Fruit fly (Drosophila melanogaster) whole organism, embryonic: ENCODE data around the gene ebd2.

ENCODE experiments used
- Ada2b ChIP-seq: fragments of 200-800 bp; sonication (Bioruptor generic); IDR thresholded peaks from 2 replicates; pipeline ENCODE4 v1.3.6; 2022; ENCODE audit warnings: missing biosample characterization, missing genetic modification characterization
- BEAF-32 ChIP-seq: fragments of 200-800 bp; sonication (Bioruptor generic); optimal IDR thresholded peaks from 3 replicates; lab custom pipeline; 2017; ENCODE audit warnings: missing biosample characterization, missing genetic modification characterization, mild to moderate bottlenecking, moderate library complexity, missing genetic modification reagents
- BtbVII ChIP-seq: fragments of 200-800 bp; sonication (Bioruptor generic); optimal IDR thresholded peaks from 3 replicates; lab custom pipeline; 2017; ENCODE audit warnings: missing biosample characterization, mild to moderate bottlenecking, missing genetic modification characterization
- CG10565 ChIP-seq: fragments of 200-800 bp; sonication (Bioruptor generic); optimal IDR thresholded peaks from 3 replicates; lab custom pipeline; 2016; ENCODE audit warnings: missing biosample characterization, mild to moderate bottlenecking, missing genetic modification characterization
- CG10959 ChIP-seq: fragments of 200-800 bp; sonication (Bioruptor generic); IDR thresholded peaks from 2 replicates; pipeline ENCODE4 v1.3.6; 2022; ENCODE audit warnings: missing biosample characterization, missing genetic modification characterization
- CG11247 ChIP-seq: fragments of 200-800 bp; sonication (Bioruptor generic); IDR thresholded peaks from 2 replicates; pipeline ENCODE4 v1.3.6; 2022; ENCODE audit warnings: missing biosample characterization, missing genetic modification characterization
- CG11504 ChIP-seq: fragments of 200-800 bp; sonication (Bioruptor generic); optimal IDR thresholded peaks from 3 replicates; lab custom pipeline; 2019; ENCODE audit warnings: missing biosample characterization, mild to moderate bottlenecking, missing genetic modification characterization, moderate library complexity
- CG12071 ChIP-seq: fragments of 200-800 bp; sonication (Bioruptor generic); optimal IDR thresholded peaks from 3 replicates; lab custom pipeline; 2018; ENCODE audit warnings: missing biosample characterization, mild to moderate bottlenecking, missing genetic modification characterization
- CG13123 ChIP-seq: fragments of 200-800 bp; sonication (Bioruptor generic); optimal IDR thresholded peaks from 2 replicates; lab custom pipeline; 2016; ENCODE audit warnings: missing biosample characterization, missing genetic modification characterization
- CG14050 ChIP-seq: fragments of 200-800 bp; sonication (Bioruptor generic); IDR thresholded peaks from 3 replicates; pipeline ENCODE4 v1.3.6; 2022; ENCODE audit warnings: missing biosample characterization, missing genetic modification characterization
- CG14441 ChIP-seq: fragments of 200-800 bp; sonication (Bioruptor generic); IDR thresholded peaks from 2 replicates; pipeline ENCODE4 v1.3.6; 2022; ENCODE audit warnings: missing biosample characterization, missing genetic modification characterization
- CG15479 ChIP-seq: fragments of 200-800 bp; sonication (Bioruptor generic); optimal IDR thresholded peaks from 3 replicates; lab custom pipeline; 2019; ENCODE audit warnings: missing biosample characterization, mild to moderate bottlenecking, missing genetic modification characterization, moderate library complexity
- CG16779 ChIP-seq: fragments of 200-800 bp; sonication (Bioruptor generic); IDR thresholded peaks from 2 replicates; pipeline ENCODE4 v1.3.6; 2022; ENCODE audit warnings: missing biosample characterization, missing genetic modification characterization
- CG17385 ChIP-seq: fragments of 200-800 bp; sonication (Bioruptor generic); optimal IDR thresholded peaks from 3 replicates; lab custom pipeline; 2018; ENCODE audit warnings: missing biosample characterization, mild to moderate bottlenecking, missing genetic modification characterization
- CG2120 ChIP-seq: fragments of 200-800 bp; sonication (Bioruptor generic); optimal IDR thresholded peaks from 3 replicates; lab custom pipeline; 2016; ENCODE audit warnings: missing biosample characterization, missing genetic modification characterization
- CG2129 ChIP-seq: fragments of 200-800 bp; sonication (Bioruptor generic); IDR thresholded peaks from 2 replicates; pipeline ENCODE4 v1.3.6; 2022; ENCODE audit warnings: missing biosample characterization, missing genetic modification characterization; ENCODE audit not compliant: partially characterized antibody
- CG2202 ChIP-seq: fragments of 200-800 bp; sonication (Bioruptor generic); optimal IDR thresholded peaks from 2 replicates; lab custom pipeline; 2018; ENCODE audit warnings: missing biosample characterization, mild to moderate bottlenecking, missing genetic modification characterization
- CG2678 ChIP-seq: fragments of 200-800 bp; sonication (Bioruptor generic); optimal IDR thresholded peaks from 3 replicates; lab custom pipeline; 2019; ENCODE audit warnings: missing biosample characterization, mild to moderate bottlenecking, missing genetic modification characterization, moderate library complexity
- CG2712 ChIP-seq: fragments of 200-800 bp; optimal IDR thresholded peaks from 3 replicates; lab custom pipeline; 2019; ENCODE audit warnings: missing biosample characterization, mild to moderate bottlenecking, missing genetic modification characterization, moderate library complexity
- CG30020 ChIP-seq: fragments of 200-800 bp; optimal IDR thresholded peaks from 2 replicates; lab custom pipeline; 2019; ENCODE audit warnings: missing biosample characterization, mild to moderate bottlenecking, missing genetic modification characterization, moderate library complexity
- CG30431 ChIP-seq: fragments of 200-800 bp; sonication (Bioruptor generic); optimal IDR thresholded peaks from 2 replicates; lab custom pipeline; 2017; ENCODE audit warnings: missing biosample characterization, missing genetic modification characterization
- CG31224 ChIP-seq: fragments of 200-800 bp; sonication (Bioruptor generic); IDR thresholded peaks from 2 replicates; pipeline ENCODE4 v1.3.6; 2022; ENCODE audit warnings: missing biosample characterization, missing genetic modification characterization
- CG32767 ChIP-seq: fragments of 200-800 bp; sonication (Bioruptor generic); IDR thresholded peaks from 2 replicates; pipeline ENCODE4 v1.3.6; 2022; ENCODE audit warnings: missing biosample characterization, missing genetic modification characterization
- CG6689 ChIP-seq: fragments of 200-800 bp; sonication (Bioruptor generic); IDR thresholded peaks from 2 replicates; pipeline ENCODE4 v1.3.6; 2022; ENCODE audit warnings: missing biosample characterization, missing genetic modification characterization
- CG7745 ChIP-seq: fragments of 200-800 bp; sonication (Bioruptor generic); optimal IDR thresholded peaks from 2 replicates; lab custom pipeline; 2018; ENCODE audit warnings: missing biosample characterization, mild to moderate bottlenecking, missing genetic modification characterization, moderate library complexity
- CG7987 ChIP-seq: fragments of 200-800 bp; sonication (Bioruptor generic); optimal IDR thresholded peaks from 2 replicates; lab custom pipeline; 2018; ENCODE audit warnings: missing biosample characterization, mild to moderate bottlenecking, missing genetic modification characterization, moderate library complexity
- CG9437 ChIP-seq: fragments of 200-800 bp; sonication (Bioruptor generic); optimal IDR thresholded peaks from 2 replicates; lab custom pipeline; 2018; ENCODE audit warnings: missing biosample characterization, mild to moderate bottlenecking, missing genetic modification characterization
- CG9817 ChIP-seq: fragments of 200-800 bp; sonication (Bioruptor generic); optimal IDR thresholded peaks from 2 replicates; lab custom pipeline; 2018; ENCODE audit warnings: missing biosample characterization, mild to moderate bottlenecking, missing genetic modification characterization, moderate library complexity
- Dad ChIP-seq: fragments of 200-800 bp; sonication (Bioruptor generic); optimal IDR thresholded peaks from 3 replicates; lab custom pipeline; 2016; ENCODE audit warnings: missing biosample characterization, missing genetic modification characterization
- Gsc ChIP-seq: fragments of 200-800 bp; sonication (Bioruptor generic); IDR thresholded peaks from 2 replicates; pipeline ENCODE4 v1.3.6; 2022; ENCODE audit warnings: missing biosample characterization, missing genetic modification characterization
- HLH54F ChIP-seq: fragments of 200-800 bp; sonication (Bioruptor generic); optimal IDR thresholded peaks from 3 replicates; lab custom pipeline; 2016; ENCODE audit warnings: missing biosample characterization, missing genetic modification characterization
- Hand ChIP-seq: fragments of 200-800 bp; sonication (Bioruptor generic); optimal IDR thresholded peaks from 2 replicates; lab custom pipeline; 2017; ENCODE audit warnings: mild to moderate bottlenecking, missing biosample characterization, missing genetic modification reagents, missing genetic modification characterization
- MTF-1 ChIP-seq: fragments of 200-800 bp; sonication (Bioruptor generic); optimal IDR thresholded peaks from 2 replicates; lab custom pipeline; 2018; ENCODE audit warnings: missing biosample characterization, mild to moderate bottlenecking, missing genetic modification characterization, borderline replicate concordance
- Myb ChIP-seq: fragments of 200-800 bp; sonication (Bioruptor generic); optimal IDR thresholded peaks from 2 replicates; lab custom pipeline; 2016; ENCODE audit warnings: missing biosample characterization, missing genetic modification characterization
- Oaz ChIP-seq: fragments of 200-800 bp; sonication (Bioruptor generic); IDR thresholded peaks from 2 replicates; pipeline ENCODE4 v1.3.6; 2022; ENCODE audit warnings: missing biosample characterization, missing genetic modification characterization
- Pdp1 ChIP-seq, 2 experiments: fragments of 200-800 bp; sonication (Bioruptor generic); optimal IDR thresholded peaks; 3 replicates each; lab custom pipeline; 2016; ENCODE audit warnings: missing biosample characterization in 2 of 2, missing genetic modification characterization in 2 of 2, mild to moderate bottlenecking in 1 of 2, moderate library complexity in 1 of 2
- al ChIP-seq: fragments of 200-800 bp; sonication (Bioruptor generic); IDR thresholded peaks from 2 replicates; pipeline ENCODE4 v1.3.6; 2022; ENCODE audit warnings: missing biosample characterization, missing genetic modification characterization
- az2 ChIP-seq: fragments of 200-800 bp; sonication (Bioruptor generic); optimal IDR thresholded peaks from 3 replicates; lab custom pipeline; 2016; ENCODE audit warnings: missing biosample characterization, missing genetic modification characterization
- bbx ChIP-seq: fragments of 200-800 bp; sonication (Bioruptor generic); IDR thresholded peaks from 2 replicates; pipeline ENCODE4 v1.3.6; 2022; ENCODE audit warnings: missing biosample characterization, missing genetic modification characterization; ENCODE audit not compliant: partially characterized antibody
- ind ChIP-seq: fragments of 200-800 bp; sonication (Bioruptor generic); optimal IDR thresholded peaks from 3 replicates; lab custom pipeline; 2016; ENCODE audit warnings: missing biosample characterization, missing genetic modification characterization
- kah ChIP-seq: fragments of 200-800 bp; sonication (Bioruptor generic); optimal IDR thresholded peaks from 2 replicates; lab custom pipeline; 2018; ENCODE audit warnings: missing biosample characterization, mild to moderate bottlenecking, missing genetic modification characterization
- kay ChIP-seq: fragments of 200-800 bp; sonication (Bioruptor generic); optimal IDR thresholded peaks from 2 replicates; lab custom pipeline; 2016; ENCODE audit warnings: missing biosample characterization, missing genetic modification characterization
- nau ChIP-seq: fragments of 200-800 bp; sonication (Bioruptor generic); optimal IDR thresholded peaks from 3 replicates; lab custom pipeline; 2017; ENCODE audit warnings: missing biosample characterization, mild to moderate bottlenecking, missing genetic modification characterization, missing genetic modification reagents
- pita ChIP-seq: fragments of 200-800 bp; sonication (Bioruptor generic); optimal IDR thresholded peaks from 2 replicates; lab custom pipeline; 2017; ENCODE audit warnings: missing biosample characterization, mild to moderate bottlenecking, missing genetic modification characterization
- rib ChIP-seq: fragments of 200-800 bp; sonication (Bioruptor generic); IDR thresholded peaks from 2 replicates; pipeline ENCODE4 v1.3.6; 2022; ENCODE audit warnings: missing biosample characterization, missing genetic modification characterization
- sna ChIP-seq: fragments of 200-800 bp; sonication (Bioruptor generic); IDR thresholded peaks from 2 replicates; pipeline ENCODE4 v1.3.6; 2022; ENCODE audit warnings: missing biosample characterization, missing genetic modification characterization; ENCODE audit not compliant: partially characterized antibody
- so ChIP-seq: fragments of 200-800 bp; sonication (Bioruptor generic); IDR thresholded peaks from 3 replicates; pipeline ENCODE4 v1.3.6; 2022; ENCODE audit warnings: missing biosample characterization, missing genetic modification characterization
- sqz ChIP-seq: fragments of 200-800 bp; sonication (Bioruptor generic); optimal IDR thresholded peaks from 3 replicates; lab custom pipeline; 2018; ENCODE audit warnings: missing biosample characterization, mild to moderate bottlenecking, missing genetic modification characterization
- sr ChIP-seq: fragments of 200-800 bp; sonication (Bioruptor generic); IDR thresholded peaks from 3 replicates; pipeline ENCODE4 v1.3.6; 2022; ENCODE audit warnings: missing biosample characterization, missing genetic modification characterization
- tio ChIP-seq: fragments of 200-800 bp; sonication (Bioruptor generic); optimal IDR thresholded peaks from 2 replicates; lab custom pipeline; 2017; ENCODE audit warnings: missing biosample characterization, missing genetic modification characterization, inconsistent platforms

ebd2 gene

dm6 chr3L:21321807-21322503 lies 27.1 kb downstream of the ebd2 start (continued):
- TF ChIP-seq tio (GFP tag; lab: Kevin White, UChicago) (no peak), kay (GFP tag; lab: Kevin White, UChicago) (no peak), CG16779 (GFP tag; lab: Robert Waterston, UW) (no peak), CG15479 (GFP tag; lab: Kevin White, UChicago) (no peak), CG32767 (GFP tag; lab: Robert Waterston, UW) (no peak), Oaz (GFP tag; lab: Robert Waterston, UW) (no peak), CG6689 (GFP tag; lab: Robert Waterston, UW) (no peak), CG13123 (no peak), sr (no peak), ind (GFP tag; lab: Kevin White, UChicago) (peak; percentile 11), CG10565 (GFP tag; lab: Kevin White, UChicago) (no peak), CG9817 (tag; lab: Kevin White, UChicago) (no peak), CG12071 (GFP tag; lab: Kevin White, UChicago) (no peak), CG9437 (GFP tag; lab: Kevin White, UChicago) (no peak), CG30020 (tag; lab: Kevin White, UChicago) (no peak), CG31224 (GFP tag; lab: Robert Waterston, UW) (no peak), CG2120 (GFP tag; lab: Kevin White, UChicago) (peak; percentile 68), rib (no peak), Dad (GFP tag; lab: Kevin White, UChicago) (no peak), Gsc (GFP tag; lab: Robert Waterston, UW) (no peak), sna (GFP tag; lab: Robert Waterston, UW) (no peak), CG7987 (GFP tag; lab: Kevin White, UChicago) (no peak), BtbVII (GFP tag; lab: Kevin White, UChicago) (peak; percentile 33), kah (GFP tag; lab: Kevin White, UChicago) (no peak), HLH54F (GFP tag; lab: Kevin White, UChicago) (peak; percentile 7), CG11247 (GFP tag; lab: Robert Waterston, UW) (no peak), CG30431 (GFP tag; lab: Kevin White, UChicago) (no peak), CG11504 (tag; lab: Kevin White, UChicago) (peak; percentile 54), CG2712 (no peak), CG2129 (GFP tag; lab: Robert Waterston, UW) (no peak), Pdp1 (GFP tag; optimal IDR thresholded peaks at IDR 0.05; lab: Kevin White, UChicago) (no peak), pita (GFP tag; lab: Kevin White, UChicago) (no peak), MTF-1 (GFP tag; lab: Kevin White, UChicago) (no peak), CG7745 (tag; lab: Kevin White, UChicago) (no peak), nau (GFP tag; lab: Kevin White, UChicago) (no peak), CG14441 (no peak), bbx (GFP tag; lab: Robert Waterston, UW) (no peak), az2 (GFP tag; lab: Kevin White, UChicago) (no peak), Ada2b (GFP tag; lab: Robert Waterston, UW) (no peak), Hand (peak; percentile 78), Myb (GFP tag; lab: Kevin White, UChicago) (no peak), CG2678 (tag; lab: Kevin White, UChicago) (peak; percentile 79), so (GFP tag; lab: Robert Waterston, UW) (no peak), sqz (GFP tag; lab: Kevin White, UChicago) (no peak), CG2202 (tag; lab: Kevin White, UChicago) (no peak), CG14050 (no peak), al (GFP tag; lab: Robert Waterston, UW) (no peak), BEAF-32 (GFP tag; lab: Kevin White, UChicago) (no peak), CG17385 (GFP tag; lab: Kevin White, UChicago) (peak; percentile 30), CG10959 (GFP tag; lab: Robert Waterston, UW) (no peak)
